Worm (Caenorhabditis elegans): Measurements from ENCODE around the gene F13D2.1.

DNA sequence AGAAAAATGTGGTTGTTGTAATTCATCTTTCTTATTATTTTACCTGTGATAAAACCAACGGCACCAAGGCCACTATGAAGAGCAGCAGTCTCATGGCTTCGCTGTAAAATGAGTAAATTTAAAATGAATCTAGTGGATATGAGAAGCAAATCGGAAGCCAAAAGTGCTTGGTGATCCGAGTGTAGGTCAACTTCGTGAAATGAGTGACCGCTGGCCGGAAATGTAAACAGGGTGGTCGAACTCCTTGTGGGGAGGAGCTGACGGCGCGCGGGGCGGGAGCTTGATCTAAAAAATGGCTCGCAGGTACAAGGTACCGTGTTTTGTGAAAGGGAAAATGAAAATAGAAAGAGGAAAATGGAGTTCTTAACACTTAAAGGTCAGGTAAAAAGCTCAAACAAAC lies 7.3 kb upstream of the F13D2.1 start, which contains the start of gene C34F6.1:
- TF ChIP-seq nhr-237 (tag; optimal IDR thresholded peaks at IDR 0.05) (no peak), snpc-4 (tag; optimal IDR thresholded peaks at IDR 0.05) (no peak), lin-11 (tag; optimal IDR thresholded peaks at IDR 0.05) (no peak), ztf-11 (tag; optimal IDR thresholded peaks at IDR 0.05) (no peak), unc-39 (tag; optimal IDR thresholded peaks at IDR 0.05) (no peak), ama-1 (optimal IDR thresholded peaks at IDR 0.05) (no peak), ZK546.5 (tag; optimal IDR thresholded peaks at IDR 0.05) (no peak), crh-2 (tag; optimal IDR thresholded peaks at IDR 0.05) (no peak), nhr-25 (tag; optimal IDR thresholded peaks at IDR 0.05) (no peak), ceh-16 (tag; optimal IDR thresholded peaks at IDR 0.05) (no peak), fos-1 (tag; optimal IDR thresholded peaks at IDR 0.05) (no peak), lin-13 (GFP tag; optimal IDR thresholded peaks at IDR 0.05) (no peak), R02D3.7 (tag; optimal IDR thresholded peaks at IDR 0.05) (no peak), ceh-82 (tag; optimal IDR thresholded peaks at IDR 0.05) (no peak)
